Worm (Caenorhabditis elegans) whole organism, L3 larva: ENCODE measurements around the gene ZK666.8.

Experiments used
- elt-3 ChIP-seq, 3 experiments: fragments of 150-350 bp in 1 of 3; sonication (generic microtip) in 2 of 3; optimal IDR thresholded peaks; 2 replicates in 2 of 3; 4 replicates in 1 of 3; lab custom pipeline; 2014 to 2017; ENCODE audit warnings: missing biosample characterization in 3 of 3, missing genetic modification characterization in 3 of 3
- fkh-10 ChIP-seq: sonication (generic microtip); optimal IDR thresholded peaks from 2 replicates; lab custom pipeline; 2017; ENCODE audit warnings: missing biosample characterization, missing genetic modification reagents, missing genetic modification characterization
- unc-39 ChIP-seq: sonication (generic microtip); optimal IDR thresholded peaks from 4 replicates; lab custom pipeline; 2017; ENCODE audit warnings: missing biosample characterization, missing genetic modification characterization
- zag-1 ChIP-seq: fragments of 150-350 bp; optimal IDR thresholded peaks from 2 replicates; lab custom pipeline; 2014; ENCODE audit warnings: missing biosample characterization, missing genetic modification characterization

ce11 chrII:10527649-10528134, 34.8 kb upstream of the ZK666.8 start, which contains the start of gene mab-10:
- no peak for TF ChIP-seq unc-39 (tag; lab: Kevin White, UChicago)
- TF ChIP-seq elt-3 (tag; optimal IDR thresholded peaks at IDR 0.05; lab: Kevin White, UChicago) = peak in 1 of 3 experiments; percentile 34
- no peak for TF ChIP-seq fkh-10 (GFP tag; lab: Kevin White, UChicago)
- no peak for TF ChIP-seq zag-1 (tag; lab: Kevin White, UChicago)
